Worm (Caenorhabditis elegans): ENCODE measurements around the gene srh-59.
A peak's percentile ranks its signal among the peaks of the same experiment; 100 is the strongest.

Gene srh-59

ce11 chrII:3561561-3561960, 20.3 kb upstream of the srh-59 start, which contains the start of gene W10G11.2:
Gene W10G11.2, minus strand, starts transcription at chrII:3561661.
- TF ChIP-seq tab-1 (GFP tag; IDR thresholded peaks at IDR 0.05): no peak
- no peak for TF ChIP-seq cog-1 (tag; optimal IDR thresholded peaks at IDR 0.05)
- no peak for TF ChIP-seq ztf-23 (GFP tag; IDR thresholded peaks at IDR 0.05)
- no peak for TF ChIP-seq T22C8.4 (GFP tag; IDR thresholded peaks at IDR 0.05)
- TF ChIP-seq klf-2 (GFP tag; conservative IDR thresholded peaks at IDR 0.05): no peak
- TF ChIP-seq ref-1 (GFP tag; conservative IDR thresholded peaks at IDR 0.05): no peak
- no peak for TF ChIP-seq med-1 (GFP tag; optimal IDR thresholded peaks at IDR 0.05; ENCODE audit: insufficient read depth)
- no peak for TF ChIP-seq ztf-29 (GFP tag; IDR thresholded peaks at IDR 0.05)

DNA sequence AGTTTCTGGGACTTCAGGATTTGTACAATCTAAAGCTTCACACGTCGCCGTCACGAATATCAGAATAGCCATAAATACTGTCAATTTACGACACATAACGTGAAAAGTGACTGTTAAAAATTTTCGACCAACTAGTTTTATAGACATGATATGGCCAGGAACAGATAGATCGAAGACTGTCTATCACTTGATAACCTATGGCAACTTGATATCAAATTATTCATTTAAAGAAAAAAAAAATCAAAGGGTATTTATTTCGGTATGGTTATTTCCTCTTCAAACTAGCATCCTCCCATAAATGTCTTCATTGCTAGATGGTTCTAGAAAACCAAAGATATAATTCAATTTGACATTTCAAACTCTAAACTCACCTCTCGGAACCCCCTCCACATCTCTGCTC, 19.4 kb upstream of the srh-59 start, which contains the start of gene W10G11.3:
Gene W10G11.3 (minus strand): TSS at position 101 of the 400 bp plus-strand sequence.
- TF ChIP-seq tab-1 (GFP tag; IDR thresholded peaks at IDR 0.05) (no peak), cog-1 (tag; optimal IDR thresholded peaks at IDR 0.05) (no peak), klf-2 (GFP tag; conservative IDR thresholded peaks at IDR 0.05) (no peak), flt-1 (GFP tag; IDR thresholded peaks at IDR 0.05) (no peak), ztf-23 (GFP tag; IDR thresholded peaks at IDR 0.05) (no peak), med-1 (GFP tag; optimal IDR thresholded peaks at IDR 0.05; ENCODE audit: insufficient read depth) (no peak), ref-1 (GFP tag; conservative IDR thresholded peaks at IDR 0.05) (no peak), ztf-29 (GFP tag; IDR thresholded peaks at IDR 0.05) (no peak), T22C8.4 (GFP tag; IDR thresholded peaks at IDR 0.05) (no peak)

DNA sequence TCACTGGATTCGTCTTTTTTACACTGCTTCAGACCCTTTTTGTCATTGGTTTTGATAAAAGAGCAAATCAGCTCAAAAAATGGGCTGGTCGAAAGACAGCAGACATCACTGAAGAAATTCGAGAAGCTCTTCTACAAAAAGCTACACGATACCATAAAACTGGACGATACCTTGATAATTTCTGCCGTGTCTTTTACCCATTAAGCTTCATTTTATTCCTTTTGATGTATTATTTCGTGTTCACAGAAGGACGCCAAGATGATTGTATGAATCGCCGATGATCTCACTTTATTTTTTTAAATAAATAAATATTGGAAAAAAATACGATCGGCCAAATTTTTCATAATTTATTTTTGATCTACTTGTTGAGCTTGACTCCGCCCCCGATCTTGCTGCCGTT, 14.8 kb upstream of the srh-59 start:
- TF ChIP-seq T22C8.4 (GFP tag; IDR thresholded peaks at IDR 0.05) (no peak), flt-1 (GFP tag; IDR thresholded peaks at IDR 0.05) (no peak), ztf-23 (GFP tag; IDR thresholded peaks at IDR 0.05) (no peak), cog-1 (tag; optimal IDR thresholded peaks at IDR 0.05) (no peak), tab-1 (GFP tag; IDR thresholded peaks at IDR 0.05) (no peak), ztf-29 (GFP tag; IDR thresholded peaks at IDR 0.05) (no peak), klf-2 (GFP tag; conservative IDR thresholded peaks at IDR 0.05) (no peak), ref-1 (GFP tag; conservative IDR thresholded peaks at IDR 0.05) (no peak), med-1 (GFP tag; optimal IDR thresholded peaks at IDR 0.05; ENCODE audit: insufficient read depth) (no peak)

DNA sequence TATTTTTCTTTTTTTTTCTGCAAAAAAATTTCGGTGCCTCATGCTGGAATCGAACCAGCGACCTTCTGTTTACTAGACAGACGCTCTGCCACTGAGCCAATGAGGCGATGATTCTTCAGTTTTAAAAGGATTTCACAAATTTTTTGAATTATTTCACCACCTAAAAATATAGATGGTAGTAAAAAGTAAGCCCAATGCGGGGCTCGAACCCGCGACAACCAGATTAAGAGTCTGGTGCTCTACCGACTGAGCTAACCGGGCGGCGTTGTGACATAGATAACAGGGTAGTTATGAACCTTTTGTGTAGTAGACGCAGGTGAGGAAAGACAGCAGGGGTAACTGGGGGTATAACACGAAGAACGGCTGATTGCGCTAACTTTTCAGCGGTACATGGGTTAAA, 14.3 kb upstream of the srh-59 start:
- TF ChIP-seq ztf-23 (GFP tag; IDR thresholded peaks at IDR 0.05) (peak; percentile 75; the same call in 1 of the 2 replicates), flt-1 (GFP tag; IDR thresholded peaks at IDR 0.05) (peak; percentile 91), klf-2 (GFP tag; conservative IDR thresholded peaks at IDR 0.05) (peak; percentile 64; the same call in 1 of the 2 replicates), ref-1 (GFP tag; conservative IDR thresholded peaks at IDR 0.05) (peak; percentile 70), ztf-29 (GFP tag; IDR thresholded peaks at IDR 0.05) (peak; percentile 80), T22C8.4 (GFP tag; IDR thresholded peaks at IDR 0.05) (peak; percentile 49; the same call in 1 of the 2 replicates), tab-1 (GFP tag; IDR thresholded peaks at IDR 0.05) (peak; percentile 77)

DNA sequence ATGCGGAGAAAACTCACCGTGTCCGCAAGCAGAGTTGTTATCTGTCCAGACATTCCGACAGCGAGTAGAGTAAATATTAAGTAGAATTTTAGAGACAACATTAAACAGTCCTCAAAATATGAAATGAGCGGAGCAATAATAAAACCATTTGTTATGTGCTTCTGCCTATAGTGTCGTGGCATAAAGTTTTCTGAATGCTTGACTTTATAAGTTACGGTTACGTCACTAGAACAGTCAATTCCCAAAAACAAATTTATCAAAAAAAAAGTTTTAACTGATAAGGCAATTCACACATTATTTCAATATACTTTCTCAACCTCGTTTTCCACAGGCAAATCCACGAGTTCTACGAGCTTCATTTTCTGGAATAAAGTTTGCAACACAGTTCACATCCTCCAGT, 12.7 kb upstream of the srh-59 start, which contains the start of gene clec-127:
Gene clec-127 (minus strand): TSS at position 101 of the 400 bp plus-strand sequence.
- no peak for TF ChIP-seq cog-1 (tag; optimal IDR thresholded peaks at IDR 0.05)
- no peak for TF ChIP-seq ztf-23 (GFP tag; IDR thresholded peaks at IDR 0.05)
- no peak for TF ChIP-seq klf-2 (GFP tag; conservative IDR thresholded peaks at IDR 0.05)
- TF ChIP-seq tab-1 (GFP tag; IDR thresholded peaks at IDR 0.05): no peak
- no peak for TF ChIP-seq T22C8.4 (GFP tag; IDR thresholded peaks at IDR 0.05)

ce11 chrII:3570927-3571538, 10.8 kb upstream of the srh-59 start, which contains the start of the genes clec-128 and clec-129:
Gene clec-128, minus strand, starts transcription at chrII:3571027.
Gene clec-129, plus strand, starts transcription at chrII:3571488.
- TF ChIP-seq T22C8.4 (GFP tag; IDR thresholded peaks at IDR 0.05): no peak
- no peak for TF ChIP-seq ref-1 (GFP tag; conservative IDR thresholded peaks at IDR 0.05)
- TF ChIP-seq med-1 (GFP tag; optimal IDR thresholded peaks at IDR 0.05; ENCODE audit: insufficient read depth): no peak
- no peak for TF ChIP-seq cog-1 (tag; optimal IDR thresholded peaks at IDR 0.05)
- no peak for TF ChIP-seq ztf-29 (GFP tag; IDR thresholded peaks at IDR 0.05)
- no peak for TF ChIP-seq klf-2 (GFP tag; conservative IDR thresholded peaks at IDR 0.05)
- TF ChIP-seq tab-1 (GFP tag; IDR thresholded peaks at IDR 0.05): no peak
- no peak for TF ChIP-seq flt-1 (GFP tag; IDR thresholded peaks at IDR 0.05)
- no peak for TF ChIP-seq ztf-23 (GFP tag; IDR thresholded peaks at IDR 0.05)

DNA sequence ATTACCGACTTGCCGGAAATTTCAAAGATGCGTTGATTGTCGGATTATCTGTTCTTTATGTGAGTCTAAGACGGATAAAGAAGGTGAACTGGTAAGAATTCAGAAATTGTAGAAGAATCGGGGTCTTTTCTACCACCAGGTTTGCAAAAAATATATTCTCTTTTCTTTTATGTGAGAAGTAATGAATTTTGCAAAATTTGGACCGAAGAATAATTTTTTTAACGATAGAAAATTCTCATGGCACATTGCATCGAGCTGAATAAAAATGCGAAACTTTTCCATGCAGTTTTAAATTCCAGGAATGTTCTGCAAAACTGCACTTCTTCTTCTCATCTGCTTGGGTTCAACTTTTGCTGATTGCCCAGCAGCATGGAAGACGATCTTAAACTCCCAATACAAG, 8.6 kb upstream of the srh-59 start, which contains the start of gene clec-130:
Gene clec-130 (plus strand): TSS at position 301 of the 400 bp plus-strand sequence.
- TF ChIP-seq T22C8.4 (GFP tag; IDR thresholded peaks at IDR 0.05) (no peak), ztf-23 (GFP tag; IDR thresholded peaks at IDR 0.05) (no peak), klf-2 (GFP tag; conservative IDR thresholded peaks at IDR 0.05) (no peak), cog-1 (tag; optimal IDR thresholded peaks at IDR 0.05) (no peak)

- TF ChIP-seq flt-1 (GFP tag; IDR thresholded peaks at IDR 0.05) (no peak), tab-1 (GFP tag; IDR thresholded peaks at IDR 0.05) (no peak), ztf-23 (GFP tag; IDR thresholded peaks at IDR 0.05) (no peak), ref-1 (GFP tag; conservative IDR thresholded peaks at IDR 0.05) (no peak)
Observed at ce11 chrII:3576742-3577141, 5.1 kb upstream of the srh-59 start, which contains the start of gene clec-132. Gene clec-132, plus strand, starts transcription at chrII:3577042.

ce11 chrII:3578121-3578520, 3.7 kb upstream of the srh-59 start, which contains the start of gene clec-133:
Gene clec-133, plus strand, starts transcription at chrII:3578421.
- TF ChIP-seq ztf-23 (GFP tag; IDR thresholded peaks at IDR 0.05): no peak
- TF ChIP-seq ztf-29 (GFP tag; IDR thresholded peaks at IDR 0.05): no peak
- TF ChIP-seq cog-1 (tag; optimal IDR thresholded peaks at IDR 0.05): no peak
- TF ChIP-seq ref-1 (GFP tag; conservative IDR thresholded peaks at IDR 0.05): no peak
- TF ChIP-seq flt-1 (GFP tag; IDR thresholded peaks at IDR 0.05): no peak
- TF ChIP-seq tab-1 (GFP tag; IDR thresholded peaks at IDR 0.05): no peak
- TF ChIP-seq T22C8.4 (GFP tag; IDR thresholded peaks at IDR 0.05): no peak

- TF ChIP-seq T22C8.4 (GFP tag; IDR thresholded peaks at IDR 0.05): no peak
- no peak for TF ChIP-seq tab-1 (GFP tag; IDR thresholded peaks at IDR 0.05)
- TF ChIP-seq ztf-29 (GFP tag; IDR thresholded peaks at IDR 0.05): no peak
- TF ChIP-seq klf-2 (GFP tag; conservative IDR thresholded peaks at IDR 0.05): no peak
- no peak for TF ChIP-seq ztf-23 (GFP tag; IDR thresholded peaks at IDR 0.05)
- no peak for TF ChIP-seq cog-1 (tag; optimal IDR thresholded peaks at IDR 0.05)
- TF ChIP-seq flt-1 (GFP tag; IDR thresholded peaks at IDR 0.05): no peak
- TF ChIP-seq ref-1 (GFP tag; conservative IDR thresholded peaks at IDR 0.05): no peak
- TF ChIP-seq med-1 (GFP tag; optimal IDR thresholded peaks at IDR 0.05; ENCODE audit: insufficient read depth): no peak
Observed at ce11 chrII:3579767-3580166, 2.1 kb upstream of the srh-59 start, which contains the start of gene clec-134. Gene clec-134, plus strand, starts transcription at chrII:3580067.

All from whole organism, midembryonic.